Worm (Caenorhabditis elegans): ENCODE measurements around the gene nlp-82.
A peak's percentile ranks its signal among the peaks of the same experiment; 100 is the strongest.

The nlp-82 gene

ce11 chrII:9251529-9251928, 2.6 kb downstream of the nlp-82 start:
- TF ChIP-seq unc-62 (GFP tag; optimal IDR thresholded peaks at IDR 0.05) (no peak), cnd-1 (tag; optimal IDR thresholded peaks at IDR 0.05) (no peak), elt-1 (tag; optimal IDR thresholded peaks at IDR 0.05; ENCODE audit: borderline replicate concordance, insufficient read depth) (no peak), sem-2 (GFP tag; optimal IDR thresholded peaks at IDR 0.05) (no peak), snpc-4 (tag; optimal IDR thresholded peaks at IDR 0.05) (no peak), hlh-1 (tag; optimal IDR thresholded peaks at IDR 0.05) (no peak), nhr-237 (tag; optimal IDR thresholded peaks at IDR 0.05) (no peak), ceh-39 (tag; optimal IDR thresholded peaks at IDR 0.05) (no peak), nhr-12 (tag; optimal IDR thresholded peaks at IDR 0.05) (no peak), pha-4 (tag; optimal IDR thresholded peaks at IDR 0.05) (no peak), ceh-43 (GFP tag; optimal IDR thresholded peaks at IDR 0.05) (no peak), bed-3 (GFP tag; optimal IDR thresholded peaks at IDR 0.05) (no peak), unc-39 (tag; optimal IDR thresholded peaks at IDR 0.05) (no peak)

ce11 chrII:9250422-9250821, 3.7 kb downstream of the nlp-82 start, which contains the start of gene T26C5.4:
TSS of gene T26C5.4 (minus strand) at chrII:9250522.
- TF ChIP-seq cnd-1 (tag; optimal IDR thresholded peaks at IDR 0.05), result no peak
- no peak for TF ChIP-seq lin-32 (GFP tag; optimal IDR thresholded peaks at IDR 0.05)
- no peak for TF ChIP-seq lin-13 (tag; optimal IDR thresholded peaks at IDR 0.05)
- no peak for TF ChIP-seq mep-1 (tag; optimal IDR thresholded peaks at IDR 0.05)
- TF ChIP-seq elt-3 (tag; optimal IDR thresholded peaks at IDR 0.05), result no peak
- no peak for TF ChIP-seq nhr-2 (tag; optimal IDR thresholded peaks at IDR 0.05)

- TF ChIP-seq sptf-1 (tag; optimal IDR thresholded peaks at IDR 0.05) (no peak), elt-1 (tag; optimal IDR thresholded peaks at IDR 0.05; ENCODE audit: borderline replicate concordance, insufficient read depth) (no peak), lin-13 (tag; optimal IDR thresholded peaks at IDR 0.05) (no peak)
These were observed 7.4 kb downstream of the nlp-82 start, which contains the start of gene T26C5.5 for ce11 chrII:9246648-9247047. TSS of gene T26C5.5 (minus strand) at chrII:9246748.

ce11 chrII:9242804-9243203, 11.3 kb downstream of the nlp-82 start:
- peak; percentile 25 for TF ChIP-seq nhr-237 (tag; optimal IDR thresholded peaks at IDR 0.05)
- no peak for TF ChIP-seq mab-5 (tag; optimal IDR thresholded peaks at IDR 0.05)
- peak; percentile 15 for TF ChIP-seq ces-1 (GFP tag; optimal IDR thresholded peaks at IDR 0.05)
- no peak for TF ChIP-seq ham-2 (GFP tag; optimal IDR thresholded peaks at IDR 0.05)
- peak; percentile 51 for TF ChIP-seq pha-4 (tag; optimal IDR thresholded peaks at IDR 0.05)
- TF ChIP-seq mep-1 (tag; optimal IDR thresholded peaks at IDR 0.05), result peak; percentile 38
- peak; percentile 28 for TF ChIP-seq hlh-1 (tag; optimal IDR thresholded peaks at IDR 0.05)

ce11 chrII:9241610-9242009, 12.5 kb downstream of the nlp-82 start:
- TF ChIP-seq blmp-1 (tag; optimal IDR thresholded peaks at IDR 0.05), result no peak
- TF ChIP-seq elt-3 (tag; optimal IDR thresholded peaks at IDR 0.05), result no peak
- no peak for TF ChIP-seq M03D4.4 (tag; optimal IDR thresholded peaks at IDR 0.05)
- TF ChIP-seq nhr-76 (tag; optimal IDR thresholded peaks at IDR 0.05), result no peak
- no peak for TF ChIP-seq cnd-1 (tag; optimal IDR thresholded peaks at IDR 0.05)
- no peak for TF ChIP-seq nhr-2 (tag; optimal IDR thresholded peaks at IDR 0.05)

- TF ChIP-seq drap-1 (GFP tag; optimal IDR thresholded peaks at IDR 0.05) (no peak), bed-3 (GFP tag; optimal IDR thresholded peaks at IDR 0.05) (no peak), blmp-1 (tag; optimal IDR thresholded peaks at IDR 0.05) (no peak), nhr-76 (tag; optimal IDR thresholded peaks at IDR 0.05) (no peak), lsy-2 (tag; optimal IDR thresholded peaks at IDR 0.05) (no peak), nhr-237 (tag; optimal IDR thresholded peaks at IDR 0.05) (no peak), hlh-1 (tag; optimal IDR thresholded peaks at IDR 0.05) (no peak)
These were observed 16.4 kb downstream of the nlp-82 start for ce11 chrII:9237719-9238118.

ce11 chrII:9236972-9237371, 17.1 kb downstream of the nlp-82 start:
- TF ChIP-seq nhr-237 (tag; optimal IDR thresholded peaks at IDR 0.05), result no peak
- no peak for TF ChIP-seq nhr-28 (tag; optimal IDR thresholded peaks at IDR 0.05)
- no peak for TF ChIP-seq M03D4.4 (tag; optimal IDR thresholded peaks at IDR 0.05)
- TF ChIP-seq unc-39 (tag; optimal IDR thresholded peaks at IDR 0.05), result no peak
- TF ChIP-seq lin-32 (GFP tag; optimal IDR thresholded peaks at IDR 0.05), result no peak
- TF ChIP-seq pha-4 (tag; optimal IDR thresholded peaks at IDR 0.05), result no peak
- TF ChIP-seq lsy-2 (tag; optimal IDR thresholded peaks at IDR 0.05), result no peak
- TF ChIP-seq hlh-1 (tag; optimal IDR thresholded peaks at IDR 0.05), result no peak
